Worm (Caenorhabditis elegans) whole organism, young adult: ENCODE measurements around the gene fbxb-84.

ENCODE experiments used
- B0336.3 ChIP-seq: fragments of 200-800 bp; sonication (Bioruptor generic); IDR thresholded peaks from 2 replicates; pipeline ENCODE4 v1.3.6; 2022; ENCODE audit warnings: missing genetic modification characterization, missing compliant biosample characterization
- C06A6.2 ChIP-seq: fragments of 200-800 bp; sonication (Bioruptor generic); conservative IDR thresholded peaks from 2 replicates; pipeline ENCODE4 v1.3.6; 2022; ENCODE audit warnings: missing genetic modification characterization, missing compliant biosample characterization
- C17E4.6 ChIP-seq: fragments of 200-800 bp; sonication (Bioruptor generic); IDR thresholded peaks from 2 replicates; pipeline ENCODE4 v1.3.6; 2022; ENCODE audit warnings: missing genetic modification reagents, missing genetic modification characterization, missing compliant biosample characterization
- F23B12.7 ChIP-seq: sonication (generic microtip); optimal IDR thresholded peaks from 2 replicates; lab custom pipeline; 2017; ENCODE audit warnings: missing genetic modification characterization, mild to moderate bottlenecking, missing compliant biosample characterization, antibody characterized with exemption, moderate library complexity; ENCODE audit not compliant: insufficient read depth
- F33H1.4 ChIP-seq: fragments of 200-800 bp; sonication (Bioruptor generic); IDR thresholded peaks from 2 replicates; pipeline ENCODE4 v1.3.6; 2022; ENCODE audit warnings: missing genetic modification reagents, missing genetic modification characterization, missing compliant biosample characterization
- F37B4.10 ChIP-seq: fragments of 200-800 bp; sonication (Bioruptor generic); IDR thresholded peaks from 2 replicates; pipeline ENCODE4 v1.3.6; 2022; ENCODE audit warnings: missing genetic modification characterization, missing compliant biosample characterization
- F52B5.7 ChIP-seq: sonication (generic microtip); optimal IDR thresholded peaks from 2 replicates; lab custom pipeline; 2016; ENCODE audit warnings: mild to moderate bottlenecking, missing genetic modification characterization, missing compliant biosample characterization
- K11D2.4 ChIP-seq: fragments of 200-800 bp; sonication (Bioruptor generic); IDR thresholded peaks from 2 replicates; pipeline ENCODE4 v1.3.6; 2022; ENCODE audit warnings: missing genetic modification reagents, missing genetic modification characterization, missing compliant biosample characterization
- Y79H2A.3 ChIP-seq: fragments of 200-800 bp; sonication (Bioruptor generic); conservative IDR thresholded peaks from 2 replicates; pipeline ENCODE4 v1.3.6; 2022; ENCODE audit warnings: missing genetic modification reagents, missing genetic modification characterization, missing compliant biosample characterization
- ama-1 ChIP-seq, 3 experiments: fragments of 150-350 bp in 1 of 3; sonication (generic microtip) in 2 of 3; optimal IDR thresholded peaks; 2 replicates each; lab custom pipeline; 2014 to 2018; ENCODE audit warnings: missing biosample characterization in 2 of 3, missing genetic modification characterization in 2 of 3, missing genetic modification reagents in 2 of 3
- attf-5 ChIP-seq: fragments of 200-800 bp; sonication (Bioruptor generic); optimal IDR thresholded peaks from 2 replicates; lab custom pipeline; 2018; ENCODE audit warnings: mild to moderate bottlenecking, missing genetic modification characterization, missing compliant biosample characterization
- cebp-1 ChIP-seq, 2 experiments: fragments of 200-800 bp in 1 of 2; sonication (Bioruptor generic) in 1 of 2; sonication (generic microtip) in 1 of 2; IDR thresholded peaks in 1 of 2; optimal IDR thresholded peaks in 1 of 2; 2 replicates each; pipeline versions ENCODE4 v1.3.6 to Lab custom; 2017 to 2022; ENCODE audit warnings: missing compliant biosample characterization in 2 of 2, missing genetic modification characterization in 2 of 2, mild to moderate bottlenecking in 1 of 2, missing genetic modification reagents in 1 of 2, moderate library complexity in 1 of 2
- ceh-100 ChIP-seq: fragments of 200-800 bp; sonication (Bioruptor generic); IDR thresholded peaks from 2 replicates; pipeline ENCODE4 v1.3.6; 2022; ENCODE audit warnings: missing genetic modification reagents, missing genetic modification characterization, missing compliant biosample characterization
- dox-1 ChIP-seq: fragments of 200-800 bp; sonication (Bioruptor generic); IDR thresholded peaks from 2 replicates; pipeline ENCODE4 v1.3.6; 2022; ENCODE audit warnings: missing genetic modification reagents, missing genetic modification characterization, missing compliant biosample characterization
- dpff-1 ChIP-seq: sonication (generic microtip); optimal IDR thresholded peaks from 2 replicates; lab custom pipeline; 2017; ENCODE audit warnings: mild to moderate bottlenecking, missing genetic modification characterization, missing compliant biosample characterization
- egl-44 ChIP-seq: fragments of 200-800 bp; sonication (Bioruptor generic); IDR thresholded peaks from 2 replicates; pipeline ENCODE4 v1.3.6; 2022; ENCODE audit warnings: missing genetic modification reagents, missing genetic modification characterization, missing compliant biosample characterization
- egrh-3 ChIP-seq: fragments of 200-800 bp; sonication (Bioruptor generic); IDR thresholded peaks from 2 replicates; pipeline ENCODE4 v1.3.6; 2022; ENCODE audit warnings: missing genetic modification reagents, missing genetic modification characterization, missing compliant biosample characterization
- let-607 ChIP-seq, 2 experiments: fragments of 200-800 bp in 1 of 2; sonication (Bioruptor generic) in 1 of 2; sonication (generic microtip) in 1 of 2; optimal IDR thresholded peaks; 2 replicates each; lab custom pipeline; 2016 to 2018; ENCODE audit warnings: mild to moderate bottlenecking in 2 of 2, missing compliant biosample characterization in 2 of 2, missing genetic modification characterization in 2 of 2, moderate library complexity in 2 of 2, missing genotype in 1 of 2
- lin-35 ChIP-seq, 3 experiments: fragments of 150-350 bp in 2 of 3; sonication (generic microtip) in 1 of 3; optimal IDR thresholded peaks; 2 replicates each; lab custom pipeline; 2014 to 2018; ENCODE audit warnings: missing biosample characterization in 3 of 3, missing genetic modification characterization in 3 of 3, missing genetic modification reagents in 3 of 3
- lin-40 ChIP-seq: sonication (generic microtip); optimal IDR thresholded peaks from 2 replicates; lab custom pipeline; 2016; ENCODE audit warnings: missing genetic modification characterization, mild to moderate bottlenecking, missing compliant biosample characterization, missing genotype, missing genetic modification reagents
- lir-1 ChIP-seq: fragments of 200-800 bp; sonication (Bioruptor generic); conservative IDR thresholded peaks from 2 replicates; pipeline ENCODE4 v1.3.6; 2022; ENCODE audit warnings: missing genetic modification reagents, missing genetic modification characterization, missing compliant biosample characterization
- lsy-27 ChIP-seq: sonication (generic microtip); optimal IDR thresholded peaks from 2 replicates; lab custom pipeline; 2017; ENCODE audit warnings: missing genetic modification characterization, mild to moderate bottlenecking, missing compliant biosample characterization, antibody characterized with exemption, missing genotype, borderline replicate concordance; ENCODE audit not compliant: insufficient read depth
- madf-6 ChIP-seq: fragments of 200-800 bp; sonication (Bioruptor generic); IDR thresholded peaks from 2 replicates; pipeline ENCODE4 v1.3.6; 2022; ENCODE audit warnings: missing genetic modification reagents, missing genetic modification characterization, missing compliant biosample characterization
- madf-8 ChIP-seq: fragments of 200-800 bp; sonication (Bioruptor generic); conservative IDR thresholded peaks from 2 replicates; pipeline ENCODE4 v1.3.6; 2022; ENCODE audit warnings: missing genetic modification reagents, missing genetic modification characterization, missing compliant biosample characterization
- nhr-80 ChIP-seq: sonication (generic microtip); optimal IDR thresholded peaks from 2 replicates; lab custom pipeline; 2016; ENCODE audit warnings: missing genetic modification characterization, missing compliant biosample characterization
- pbrm-1 ChIP-seq: fragments of 200-800 bp; sonication (Bioruptor generic); IDR thresholded peaks from 2 replicates; pipeline ENCODE4 v1.3.6; 2022; ENCODE audit warnings: missing genetic modification reagents, missing genetic modification characterization, missing compliant biosample characterization
- pha-4 ChIP-seq: fragments of 150-350 bp; sonication (generic microtip); optimal IDR thresholded peaks from 2 replicates; lab custom pipeline; 2014; ENCODE audit warnings: missing biosample characterization, missing genetic modification reagents, missing genetic modification characterization
- sdz-38 ChIP-seq: sonication (generic microtip); optimal IDR thresholded peaks from 2 replicates; lab custom pipeline; 2016; ENCODE audit warnings: missing genotype, missing genetic modification characterization, missing compliant biosample characterization
- snpc-1.3 ChIP-seq: sonication (generic microtip); optimal IDR thresholded peaks from 2 replicates; lab custom pipeline; 2017; ENCODE audit warnings: missing genetic modification characterization, mild to moderate bottlenecking, missing compliant biosample characterization, antibody characterized with exemption, moderate library complexity, missing genotype, missing genetic modification reagents; ENCODE audit not compliant: insufficient read depth
- snpc-3.4 ChIP-seq: sonication (generic microtip); optimal IDR thresholded peaks from 2 replicates; lab custom pipeline; 2017; ENCODE audit warnings: missing genetic modification characterization, mild to moderate bottlenecking, missing compliant biosample characterization, antibody characterized with exemption, moderate library complexity, missing genotype, missing genetic modification reagents
- somi-1 ChIP-seq: fragments of 200-800 bp; sonication (Bioruptor generic); optimal IDR thresholded peaks from 2 replicates; lab custom pipeline; 2018; ENCODE audit warnings: mild to moderate bottlenecking, missing genetic modification characterization, missing compliant biosample characterization
- tbp1 ChIP-seq: fragments of 200-800 bp; sonication (Bioruptor generic); optimal IDR thresholded peaks from 2 replicates; lab custom pipeline; 2018; ENCODE audit warnings: mild to moderate bottlenecking, missing genetic modification characterization, missing compliant biosample characterization
- tlf-1 ChIP-seq: fragments of 200-800 bp; sonication (Bioruptor generic); optimal IDR thresholded peaks from 2 replicates; lab custom pipeline; 2018; ENCODE audit warnings: mild to moderate bottlenecking, missing genetic modification characterization, missing compliant biosample characterization
- unc-62 ChIP-seq: fragments of 150-350 bp; optimal IDR thresholded peaks from 2 replicates; lab custom pipeline; 2014; ENCODE audit warnings: missing biosample characterization, missing genetic modification reagents, missing genetic modification characterization
- zfh-2 ChIP-seq: fragments of 200-800 bp; sonication (Bioruptor generic); conservative IDR thresholded peaks from 2 replicates; pipeline ENCODE4 v1.3.6; 2022; ENCODE audit warnings: missing genetic modification reagents, missing genetic modification characterization, missing compliant biosample characterization
- ztf-22 ChIP-seq: fragments of 200-800 bp; sonication (Bioruptor generic); optimal IDR thresholded peaks from 2 replicates; lab custom pipeline; 2018; ENCODE audit warnings: mild to moderate bottlenecking, missing genetic modification characterization, moderate library complexity, missing compliant biosample characterization
- ztf-26 ChIP-seq: sonication (generic microtip); optimal IDR thresholded peaks from 2 replicates; lab custom pipeline; 2017; ENCODE audit warnings: missing genetic modification characterization, missing compliant biosample characterization

fbxb-84 gene

DNA sequence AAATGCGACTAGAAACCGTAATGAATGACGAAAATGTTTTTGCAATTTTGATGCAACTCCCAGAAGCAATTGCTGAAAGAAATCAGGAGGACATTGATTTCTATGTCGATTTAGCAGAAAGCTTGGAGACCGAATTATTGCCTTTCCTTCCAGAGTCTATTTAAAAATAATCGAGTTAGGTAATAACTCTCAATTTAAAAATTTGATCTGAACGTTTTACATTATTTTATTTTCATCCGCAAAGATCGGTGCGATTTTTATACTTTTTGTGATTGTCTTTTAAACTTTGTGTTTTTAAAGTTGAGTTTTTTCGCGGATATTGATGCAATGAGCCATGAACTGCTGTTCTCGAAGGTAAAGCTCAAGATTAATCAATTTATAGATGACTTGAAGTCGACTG is 21.8 kb downstream of the fbxb-84 start, which contains the start of gene pals-23:
pals-23 (plus strand) TSS at position 301 of the 400 bp plus-strand sequence.
- no peak for TF ChIP-seq tlf-1 (GFP tag; lab: Kevin White, UChicago)
- no peak for TF ChIP-seq attf-5 (GFP tag; lab: Kevin White, UChicago)
- no peak for TF ChIP-seq tbp1
- TF ChIP-seq snpc-1.3: no peak
- no peak for TF ChIP-seq ceh-100 (GFP tag; lab: Robert Waterston, UW)
- no peak for TF ChIP-seq let-607 (tag; optimal IDR thresholded peaks at IDR 0.05; lab: Kevin White, UChicago)
- TF ChIP-seq F37B4.10 (GFP tag; lab: Robert Waterston, UW): no peak
- TF ChIP-seq pha-4 (tag; lab: Kevin White, UChicago): no peak
- no peak for TF ChIP-seq madf-6 (GFP tag; lab: Robert Waterston, UW)

DNA sequence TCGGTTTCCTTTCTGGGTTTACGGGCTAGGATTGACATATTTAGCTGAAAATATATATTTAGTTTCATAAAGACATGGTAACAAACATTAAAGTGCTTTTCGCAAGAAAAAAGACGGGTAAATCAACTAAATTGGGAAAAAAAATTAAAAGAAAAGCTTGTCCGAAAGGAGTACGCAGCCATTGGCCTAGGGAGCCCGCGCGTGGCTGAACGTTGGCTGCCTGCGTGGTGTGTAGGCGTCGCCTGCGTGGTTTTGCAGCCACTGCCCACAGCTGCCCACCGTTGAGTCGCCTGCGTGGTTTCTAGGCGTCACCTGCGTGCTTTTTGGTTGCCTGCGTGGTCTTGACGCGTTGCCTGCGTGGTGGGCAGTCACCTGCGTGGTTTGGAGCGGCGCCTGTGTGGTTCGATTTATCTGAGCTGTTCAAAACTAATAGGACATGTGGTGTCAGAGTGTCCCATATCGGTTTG is 24.3 kb downstream of the fbxb-84 start, which contains the start of gene C29F9.12:
C29F9.12 (minus strand) TSS at position 51 of the 467 bp plus-strand sequence.
- TF ChIP-seq dox-1 (GFP tag; lab: Robert Waterston, UW) (peak; percentile 52; the same call in 1 of the 2 replicates), egrh-3 (0 out of 2 replicates have a peak, but pooled peaks have one; percentile 24)

DNA sequence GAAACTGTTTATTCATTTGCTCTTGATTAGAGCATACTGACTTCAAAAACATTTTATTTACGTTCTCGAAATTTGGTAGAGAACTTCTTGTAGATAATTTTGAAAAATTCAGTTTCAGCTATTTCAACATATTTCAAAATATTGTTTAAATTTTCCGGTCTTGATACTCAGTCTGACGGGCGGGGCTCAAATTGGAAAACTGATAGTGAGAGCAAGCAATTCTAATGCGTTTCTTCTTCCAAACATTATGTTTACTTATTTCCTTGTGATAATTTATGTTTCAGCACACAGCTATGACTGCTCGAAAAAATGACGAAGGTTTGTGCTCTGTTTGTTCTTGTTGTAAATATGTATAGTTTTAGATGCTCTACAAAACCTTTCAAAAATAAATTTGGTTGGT is 26.1 kb downstream of the fbxb-84 start, which contains the start of gene pals-24:
pals-24 (plus strand) TSS at position 237 of the 400 bp plus-strand sequence.
- peak; percentile 43 for TF ChIP-seq attf-5 (GFP tag; lab: Kevin White, UChicago)
- TF ChIP-seq nhr-80: peak; percentile 89
- peak; percentile 46 for TF ChIP-seq dox-1 (GFP tag; lab: Robert Waterston, UW)
- no peak for TF ChIP-seq Y79H2A.3 (GFP tag; lab: Robert Waterston, UW)
- no peak for TF ChIP-seq snpc-3.4 (tag; lab: Kevin White, UChicago)
- TF ChIP-seq F23B12.7 (tag; lab: Kevin White, UChicago): no peak
- TF ChIP-seq dpff-1 (tag; lab: Kevin White, UChicago): no peak
- no peak for TF ChIP-seq pbrm-1 (GFP tag; lab: Robert Waterston, UW)
- TF ChIP-seq cebp-1 (GFP tag; IDR thresholded peaks at IDR 0.05; lab: Robert Waterston, UW): peak; percentile 74; the same call in 1 of the 2 replicates
- TF ChIP-seq cebp-1 (tag; optimal IDR thresholded peaks at IDR 0.05; lab: Kevin White, UChicago): peak; percentile 76
- TF ChIP-seq unc-62: no peak
- TF ChIP-seq pha-4 (tag; lab: Kevin White, UChicago): peak; percentile 16
- TF ChIP-seq F52B5.7: no peak
- no peak for TF ChIP-seq C17E4.6 (GFP tag; lab: Robert Waterston, UW)
- TF ChIP-seq lin-35 (GFP tag; optimal IDR thresholded peaks at IDR 0.05; lab: Kevin White, UChicago): no peak
- TF ChIP-seq B0336.3 (GFP tag; lab: Robert Waterston, UW): no peak

DNA sequence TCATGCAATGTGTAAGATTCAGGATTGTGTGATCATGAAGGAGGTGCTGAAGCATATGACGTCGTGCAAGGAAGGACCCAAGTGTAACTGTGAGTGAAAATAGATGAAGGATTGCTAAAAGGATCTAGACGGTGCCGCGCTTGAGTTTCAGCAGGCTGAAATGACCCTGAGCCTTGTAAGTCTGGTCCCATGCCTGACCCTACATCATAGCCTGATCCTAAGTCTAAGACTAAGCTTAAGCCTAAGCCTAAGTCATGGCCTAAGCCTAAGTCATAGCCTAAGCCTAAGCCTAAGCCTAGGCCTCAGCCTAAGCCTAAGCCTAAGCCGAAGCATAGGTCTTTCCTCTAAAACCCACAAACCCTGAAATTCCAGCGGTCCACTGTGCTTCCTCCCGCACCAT is 28.4 kb downstream of the fbxb-84 start:
- TF ChIP-seq lin-35 (GFP tag; optimal IDR thresholded peaks at IDR 0.05; lab: Kevin White, UChicago): no peak
- no peak for TF ChIP-seq egl-44 (GFP tag; lab: Robert Waterston, UW)
- TF ChIP-seq K11D2.4 (GFP tag; lab: Robert Waterston, UW): no peak
- TF ChIP-seq lsy-27 (tag; lab: Kevin White, UChicago): no peak
- no peak for TF ChIP-seq ztf-26
- TF ChIP-seq C06A6.2 (GFP tag; lab: Robert Waterston, UW): no peak
- no peak for TF ChIP-seq zfh-2 (GFP tag; lab: Robert Waterston, UW)
- TF ChIP-seq somi-1 (GFP tag; lab: Kevin White, UChicago): no peak
- no peak for TF ChIP-seq madf-8 (GFP tag; lab: Robert Waterston, UW)
- TF ChIP-seq lir-1 (GFP tag; lab: Robert Waterston, UW): no peak
- TF ChIP-seq ceh-100 (GFP tag; lab: Robert Waterston, UW): no peak
- TF ChIP-seq ztf-22 (GFP tag; lab: Kevin White, UChicago): no peak
- no peak for TF ChIP-seq ama-1 (optimal IDR thresholded peaks at IDR 0.05; lab: Kevin White, UChicago)
- TF ChIP-seq ama-1 (GFP tag; optimal IDR thresholded peaks at IDR 0.05; lab: Kevin White, UChicago): no peak
- TF ChIP-seq lin-40: no peak
- TF ChIP-seq sdz-38 (tag; lab: Kevin White, UChicago): no peak
- TF ChIP-seq F33H1.4: no peak
